Worm (Caenorhabditis elegans) whole organism, L3 larva: ENCODE results near the gene sago-1.

ENCODE experiments used
- lin-39 ChIP-seq: fragments of 150-350 bp; optimal IDR thresholded peaks from 2 replicates; lab custom pipeline; 2018; ENCODE audit warnings: missing biosample characterization, missing genetic modification reagents, missing genetic modification characterization
- nhr-11 ChIP-seq: fragments of 150-350 bp; optimal IDR thresholded peaks from 2 replicates; lab custom pipeline; 2014; ENCODE audit warnings: missing biosample characterization, missing genetic modification characterization
- nhr-28 ChIP-seq: fragments of 150-350 bp; optimal IDR thresholded peaks from 2 replicates; lab custom pipeline; 2014; ENCODE audit warnings: missing biosample characterization, missing genetic modification characterization
- unc-62 ChIP-seq: fragments of 150-350 bp; sonication (generic microtip); optimal IDR thresholded peaks from 4 replicates; lab custom pipeline; 2014; ENCODE audit warnings: missing biosample characterization, missing genetic modification reagents, missing genetic modification characterization

DNA sequence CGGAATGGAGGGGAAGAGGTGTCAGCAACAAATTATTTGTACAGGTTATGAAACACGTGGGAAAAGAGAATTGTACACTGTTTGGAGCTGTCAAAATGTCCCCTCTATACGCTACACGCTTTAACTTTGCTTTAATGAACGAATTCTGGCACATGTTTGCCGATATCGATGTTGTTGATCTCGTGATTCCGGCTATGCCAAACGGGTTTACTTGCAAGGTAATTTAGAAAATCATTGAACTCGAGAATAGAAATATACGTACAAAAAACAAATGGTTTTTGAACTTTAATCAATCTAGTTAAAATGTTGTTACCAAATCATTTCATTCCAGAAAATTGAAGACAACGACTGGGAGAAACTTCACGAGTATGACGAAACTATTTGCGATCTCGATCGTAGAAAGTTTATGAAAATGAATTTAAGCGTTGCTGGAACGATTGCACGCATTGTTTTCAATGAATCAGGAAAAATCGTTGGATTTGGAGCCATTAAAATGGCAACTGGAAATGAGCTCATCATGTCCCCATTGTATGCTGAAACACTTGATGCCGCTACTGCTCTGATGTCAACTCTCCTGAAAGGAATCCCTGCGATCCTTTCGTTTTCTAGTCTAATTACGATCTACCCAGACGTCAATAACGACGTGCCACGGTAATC is 26.3 kb upstream of the sago-1 start:
- no peak for TF ChIP-seq nhr-28 (tag; lab: Kevin White, UChicago)
- TF ChIP-seq lin-39 (tag; lab: Kevin White, UChicago), result no peak
- TF ChIP-seq unc-62 (GFP tag; lab: Kevin White, UChicago), result no peak
- TF ChIP-seq nhr-11 (tag; lab: Kevin White, UChicago), result no peak
